Fruit fly (Drosophila melanogaster): ENCODE measurements around the gene CG6683.

CG6683 gene

DNA sequence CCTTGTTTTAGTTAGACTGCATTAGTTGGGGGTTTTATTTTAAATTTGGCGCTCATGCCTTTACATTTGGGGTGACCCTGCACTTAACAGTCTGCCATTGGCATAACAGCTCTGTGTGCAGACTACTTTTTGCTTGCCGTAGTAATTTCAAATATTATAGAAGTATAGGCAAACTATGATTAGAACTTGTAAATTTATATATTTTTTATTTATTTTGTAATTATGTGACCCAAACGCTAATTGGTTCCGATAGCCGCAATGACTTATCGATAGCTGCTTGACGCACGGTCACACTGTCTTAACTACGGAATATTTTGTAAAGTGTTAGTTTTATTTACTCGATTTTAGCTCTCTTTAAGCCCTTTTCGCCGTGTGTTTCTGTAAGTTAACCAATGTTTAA, 30.0 kb upstream of the CG6683 start, which contains the start of gene rhea (continued):
- TF ChIP-seq toy (GFP tag; IDR thresholded peaks at IDR 0.05) (no peak), pros (GFP tag; optimal IDR thresholded peaks at IDR 0.05) (no peak), lov (optimal IDR thresholded peaks at IDR 0.05) (no peak), lov (GFP tag; IDR thresholded peaks at IDR 0.05) (no peak), trem (tag; optimal IDR thresholded peaks at IDR 0.05) (peak; percentile 78), Eip74EF (GFP tag; optimal IDR thresholded peaks at IDR 0.05) (no peak), Elba2 (GFP tag; optimal IDR thresholded peaks at IDR 0.05) (no peak), slou (GFP tag; optimal IDR thresholded peaks at IDR 0.05) (no peak), Vsx1 (GFP tag; optimal IDR thresholded peaks at IDR 0.05) (peak; percentile 28), CG7839 (tag; optimal IDR thresholded peaks at IDR 0.05) (no peak), az2 (GFP tag; optimal IDR thresholded peaks at IDR 0.05) (peak; percentile 18), Neu2 (GFP tag; optimal IDR thresholded peaks at IDR 0.05; ENCODE audit: borderline replicate concordance) (no peak), sens-2 (GFP tag; IDR thresholded peaks at IDR 0.05) (no peak), MESR4 (GFP tag; optimal IDR thresholded peaks at IDR 0.05) (no peak), ERR (GFP tag; optimal IDR thresholded peaks at IDR 0.05) (no peak), CG4360 (GFP tag; IDR thresholded peaks at IDR 0.05) (no peak), NC2α (GFP tag; optimal IDR thresholded peaks at IDR 0.05) (no peak), CG8388 (GFP tag; optimal IDR thresholded peaks at IDR 0.05) (no peak), vfl (GFP tag; optimal IDR thresholded peaks at IDR 0.05) (no peak), CG8765 (GFP tag; IDR thresholded peaks at IDR 0.05) (no peak), nerfin-2 (GFP tag; IDR thresholded peaks at IDR 0.05; ENCODE audit: partially characterized antibody) (peak; percentile 71), CG1647 (GFP tag; optimal IDR thresholded peaks at IDR 0.05) (no peak), cad (GFP tag; optimal IDR thresholded peaks at IDR 0.05) (no peak), CG11093 (GFP tag; IDR thresholded peaks at IDR 0.05) (no peak), fd64A (GFP tag; optimal IDR thresholded peaks at IDR 0.05) (no peak), zen2 (GFP tag; IDR thresholded peaks at IDR 0.05; ENCODE audit: partially characterized antibody) (peak; percentile 39; the same call in 1 of the 3 replicates), en (GFP tag; optimal IDR thresholded peaks at IDR 0.05) (no peak), CG17568 (GFP tag; optimal IDR thresholded peaks at IDR 0.05) (no peak), sim (GFP tag; IDR thresholded peaks at IDR 0.05) (no peak), Hr3 (GFP tag; optimal IDR thresholded peaks at IDR 0.05) (peak; percentile 40), CG13287 (GFP tag; IDR thresholded peaks at IDR 0.05; ENCODE audit: partially characterized antibody) (peak; percentile 92), Atf6 (GFP tag; IDR thresholded peaks at IDR 0.05) (no peak), dysf (GFP tag; IDR thresholded peaks at IDR 0.05) (no peak), Sox100B (GFP tag; optimal IDR thresholded peaks at IDR 0.05) (no peak), bowl (GFP tag; IDR thresholded peaks at IDR 0.05) (no peak), tio (GFP tag; optimal IDR thresholded peaks at IDR 0.05) (no peak), HLH4C (GFP tag; IDR thresholded peaks at IDR 0.05; ENCODE audit: partially characterized antibody) (peak; percentile 78), Dp (GFP tag; optimal IDR thresholded peaks at IDR 0.05) (peak; percentile 90), Hand (GFP tag; optimal IDR thresholded peaks at IDR 0.05) (no peak), Fer1 (GFP tag; optimal IDR thresholded peaks at IDR 0.05) (peak; percentile 23), yki (optimal IDR thresholded peaks at IDR 0.05) (no peak), dmrt11E (tag; optimal IDR thresholded peaks at IDR 0.05) (no peak), CG11504 (tag; optimal IDR thresholded peaks at IDR 0.05) (peak; percentile 33), ranshi (GFP tag; IDR thresholded peaks at IDR 0.05) (peak; percentile 82), pb (GFP tag; optimal IDR thresholded peaks at IDR 0.05) (no peak), Hey (tag; optimal IDR thresholded peaks at IDR 0.05) (no peak), CG30403 (GFP tag; optimal IDR thresholded peaks at IDR 0.05) (peak; percentile 4), CG9609 (GFP tag; optimal IDR thresholded peaks at IDR 0.05) (no peak), gsb-n (tag; optimal IDR thresholded peaks at IDR 0.05) (peak; percentile 35), CG8281 (tag; optimal IDR thresholded peaks at IDR 0.05) (no peak), CG11398 (GFP tag; optimal IDR thresholded peaks at IDR 0.05) (no peak), crc (GFP tag; optimal IDR thresholded peaks at IDR 0.05) (no peak)
